Worm (Caenorhabditis elegans): Measurements from ENCODE around the gene C50A2.7.

The C50A2.7 gene

DNA sequence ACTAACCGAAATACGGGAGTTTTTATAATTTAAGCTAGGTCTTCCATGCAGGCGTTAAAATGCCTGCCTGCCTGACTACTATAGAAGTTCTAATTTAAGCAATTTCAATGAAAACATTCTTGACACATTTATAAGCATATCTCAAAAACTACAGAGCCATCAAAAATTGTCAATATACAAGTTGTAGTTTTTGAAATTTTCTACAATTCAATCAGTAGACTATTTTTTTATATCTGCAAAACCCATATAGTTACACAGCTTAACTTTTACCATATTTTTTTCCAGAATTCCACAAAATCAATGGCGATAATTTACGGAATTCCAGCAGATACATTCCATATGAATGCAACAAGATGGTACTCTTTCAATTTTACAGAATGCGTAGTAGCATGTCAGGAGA, at the start of gene C50A2.7:
C50A2.7 (plus strand) TSS at position 301 of the 400 bp plus-strand sequence.
- TF ChIP-seq sptf-1 (tag; optimal IDR thresholded peaks at IDR 0.05) = no peak
- no peak for TF ChIP-seq lsy-2 (tag; optimal IDR thresholded peaks at IDR 0.05)
- no peak for TF ChIP-seq zip-8 (tag; optimal IDR thresholded peaks at IDR 0.05)
- TF ChIP-seq pha-4 (tag; optimal IDR thresholded peaks at IDR 0.05) = no peak
- no peak for TF ChIP-seq nhr-28 (tag; optimal IDR thresholded peaks at IDR 0.05)
- TF ChIP-seq ces-1 (GFP tag; optimal IDR thresholded peaks at IDR 0.05) = no peak
- no peak for TF ChIP-seq ham-2 (GFP tag; optimal IDR thresholded peaks at IDR 0.05)
- no peak for TF ChIP-seq flh-1 (GFP tag; optimal IDR thresholded peaks at IDR 0.05)

DNA sequence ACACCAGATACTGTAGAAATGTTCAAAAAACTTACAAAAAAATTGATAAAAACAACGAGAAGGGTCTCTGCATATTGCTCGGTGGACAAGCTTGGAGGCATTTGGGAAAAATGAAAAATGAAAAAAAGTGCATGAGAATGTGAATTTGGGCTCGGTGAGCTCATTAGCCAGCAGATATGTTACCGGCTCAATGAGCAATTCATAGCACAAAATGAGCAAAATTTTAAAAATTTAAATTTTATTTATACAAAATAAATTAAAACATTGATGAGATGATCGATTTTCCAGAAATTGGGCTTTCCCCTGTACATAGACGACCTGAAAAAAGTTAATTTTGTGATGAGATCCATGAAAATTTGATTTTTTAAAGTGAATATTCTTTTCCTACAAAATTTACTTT, 49.6 kb upstream of the C50A2.7 start, which contains the start of gene srx-14:
srx-14 (minus strand) TSS at position 101 of the 400 bp plus-strand sequence.
- no peak for TF ChIP-seq ceh-43 (GFP tag; optimal IDR thresholded peaks at IDR 0.05)
- TF ChIP-seq elt-1 (tag; optimal IDR thresholded peaks at IDR 0.05; ENCODE audit: borderline replicate concordance, insufficient read depth) = no peak

DNA sequence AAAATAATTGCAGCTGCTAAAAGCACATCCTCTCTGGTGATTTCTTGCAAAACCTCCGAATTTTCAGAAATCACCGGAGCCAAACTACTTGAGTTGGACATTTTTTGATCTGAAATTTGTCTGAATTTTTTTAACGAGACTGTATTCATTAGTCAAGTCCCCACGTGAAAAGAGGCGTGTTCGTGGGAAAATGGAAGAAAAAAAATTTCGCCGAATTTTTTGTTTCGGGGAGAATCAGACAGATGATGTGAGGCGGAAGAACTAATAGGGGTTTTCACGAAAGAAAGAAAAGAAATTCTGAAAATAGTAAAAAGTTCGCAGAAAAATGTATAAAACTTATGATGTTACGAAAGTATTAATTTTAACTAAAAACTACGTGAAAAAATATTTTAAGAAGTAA, 44.7 kb upstream of the C50A2.7 start, which contains the start of gene srx-13:
srx-13 (minus strand) TSS at position 101 of the 400 bp plus-strand sequence.
- TF ChIP-seq pha-4 (tag; optimal IDR thresholded peaks at IDR 0.05) (no peak), M03D4.4 (tag; optimal IDR thresholded peaks at IDR 0.05) (no peak), hlh-1 (tag; optimal IDR thresholded peaks at IDR 0.05) (no peak), unc-120 (tag; optimal IDR thresholded peaks at IDR 0.05; ENCODE audit: poor library complexity, severe bottlenecking) (no peak)

DNA sequence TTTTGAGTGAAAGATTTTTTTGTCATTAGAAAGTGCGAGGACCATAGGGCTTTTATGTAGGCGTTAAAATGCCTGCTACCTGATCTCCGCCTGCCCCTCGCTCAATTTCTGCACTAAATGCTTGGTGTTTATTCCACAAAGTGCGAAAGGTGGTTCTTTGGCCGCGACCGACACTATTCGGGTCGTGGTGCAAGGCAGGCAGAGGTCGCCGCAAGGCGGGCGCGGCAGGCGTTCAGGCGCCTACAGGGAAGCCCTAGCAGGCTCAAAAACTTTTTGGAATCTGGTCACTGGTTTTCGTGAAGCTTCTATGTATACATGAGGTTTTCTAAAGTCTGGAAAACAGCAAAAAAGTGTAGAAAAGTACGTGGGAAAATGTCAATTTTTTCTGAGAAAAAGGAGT, 42.4 kb upstream of the C50A2.7 start:
- TF ChIP-seq M03D4.4 (tag; optimal IDR thresholded peaks at IDR 0.05) (no peak), nhr-2 (tag; optimal IDR thresholded peaks at IDR 0.05) (no peak), flh-1 (GFP tag; optimal IDR thresholded peaks at IDR 0.05) (no peak)

DNA sequence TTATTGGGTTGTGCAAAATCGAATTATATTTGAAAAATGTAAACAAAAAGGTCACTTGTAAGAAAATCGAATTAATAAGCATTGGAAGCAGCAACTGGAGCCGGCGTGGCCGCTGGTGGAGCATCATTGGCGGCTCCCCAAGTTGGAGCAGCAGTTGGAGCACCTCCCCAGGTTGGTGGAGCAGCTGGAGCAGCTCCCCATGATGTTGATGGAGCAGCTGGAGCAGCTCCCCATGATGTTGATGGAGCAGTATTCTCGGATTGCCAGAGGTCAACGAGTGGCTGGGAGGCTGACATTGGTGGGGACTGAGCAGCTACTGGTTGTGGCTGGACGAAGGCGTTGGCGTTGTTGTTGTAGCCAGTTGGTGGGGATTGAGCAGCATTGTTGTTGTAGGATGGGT, 41.7 kb upstream of the C50A2.7 start:
- TF ChIP-seq nhr-12 (tag; optimal IDR thresholded peaks at IDR 0.05) = no peak

DNA sequence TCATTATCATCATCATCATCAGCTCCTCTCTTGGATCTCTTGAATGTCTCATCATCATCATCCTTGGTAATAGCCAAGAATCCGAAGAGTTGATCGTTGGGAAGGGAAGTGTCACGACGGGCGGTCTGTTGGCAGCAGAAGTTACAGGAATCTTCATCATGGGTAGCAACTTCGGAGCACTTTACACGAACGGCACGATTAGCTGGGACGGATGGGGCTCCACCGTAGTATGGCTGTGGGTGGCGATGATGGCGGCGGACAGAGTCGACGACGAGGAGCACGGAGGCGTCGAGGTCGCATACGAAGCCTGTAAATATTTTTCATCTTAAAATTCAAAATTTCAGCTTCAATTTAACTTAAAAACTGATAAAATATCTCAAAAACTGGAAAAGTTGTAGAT, 39.9 kb upstream of the C50A2.7 start:
- no peak for TF ChIP-seq elt-1 (tag; optimal IDR thresholded peaks at IDR 0.05; ENCODE audit: borderline replicate concordance, insufficient read depth)
- TF ChIP-seq snpc-4 (tag; optimal IDR thresholded peaks at IDR 0.05) = no peak
- no peak for TF ChIP-seq blmp-1 (tag; optimal IDR thresholded peaks at IDR 0.05)
- no peak for TF ChIP-seq nhr-76 (tag; optimal IDR thresholded peaks at IDR 0.05)
- no peak for TF ChIP-seq pha-4 (tag; optimal IDR thresholded peaks at IDR 0.05)
- no peak for TF ChIP-seq ham-2 (GFP tag; optimal IDR thresholded peaks at IDR 0.05)
- TF ChIP-seq nhr-12 (tag; optimal IDR thresholded peaks at IDR 0.05) = no peak
- TF ChIP-seq sem-2 (GFP tag; optimal IDR thresholded peaks at IDR 0.05) = no peak
- no peak for TF ChIP-seq M03D4.4 (tag; optimal IDR thresholded peaks at IDR 0.05)
- TF ChIP-seq unc-62 (GFP tag; optimal IDR thresholded peaks at IDR 0.05) = no peak
- TF ChIP-seq zip-8 (tag; optimal IDR thresholded peaks at IDR 0.05) = no peak
- TF ChIP-seq mab-5 (tag; optimal IDR thresholded peaks at IDR 0.05) = no peak
- TF ChIP-seq nhr-28 (tag; optimal IDR thresholded peaks at IDR 0.05) = no peak
- no peak for TF ChIP-seq ceh-43 (GFP tag; optimal IDR thresholded peaks at IDR 0.05)
- TF ChIP-seq cnd-1 (tag; optimal IDR thresholded peaks at IDR 0.05) = no peak
- no peak for TF ChIP-seq unc-120 (tag; optimal IDR thresholded peaks at IDR 0.05; ENCODE audit: poor library complexity, severe bottlenecking)
- TF ChIP-seq sptf-1 (tag; optimal IDR thresholded peaks at IDR 0.05) = no peak
- no peak for TF ChIP-seq elt-3 (tag; optimal IDR thresholded peaks at IDR 0.05)

DNA sequence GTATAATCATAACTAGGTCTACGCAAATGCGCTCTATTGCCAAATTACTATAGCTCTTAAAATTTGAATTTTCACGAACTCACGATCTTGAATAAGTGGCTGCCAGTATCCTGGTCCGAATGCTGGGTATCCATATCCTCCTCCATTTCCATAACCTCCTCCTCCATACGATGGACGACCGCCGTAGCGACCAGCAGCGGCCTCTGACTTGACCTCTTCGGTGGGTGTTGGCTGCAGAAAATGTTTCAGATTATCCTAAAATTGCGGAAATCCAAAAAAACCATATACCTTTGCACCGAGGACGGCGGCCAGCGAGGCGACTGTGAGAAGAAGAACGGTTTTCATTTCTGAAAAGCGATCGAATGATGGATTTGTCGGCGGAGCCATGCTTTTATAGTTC, 38.5 kb upstream of the C50A2.7 start, which contains the start of gene perm-4:
perm-4 (minus strand) TSS at position 367 of the 400 bp plus-strand sequence.
- TF ChIP-seq bed-3 (GFP tag; optimal IDR thresholded peaks at IDR 0.05) (no peak), elt-1 (tag; optimal IDR thresholded peaks at IDR 0.05; ENCODE audit: borderline replicate concordance, insufficient read depth) (no peak), hlh-1 (tag; optimal IDR thresholded peaks at IDR 0.05) (no peak), unc-39 (tag; optimal IDR thresholded peaks at IDR 0.05) (no peak), ham-2 (GFP tag; optimal IDR thresholded peaks at IDR 0.05) (no peak), mls-2 (tag; optimal IDR thresholded peaks at IDR 0.05) (no peak), snpc-4 (tag; optimal IDR thresholded peaks at IDR 0.05) (no peak), nhr-12 (tag; optimal IDR thresholded peaks at IDR 0.05) (no peak), ztf-11 (tag; optimal IDR thresholded peaks at IDR 0.05) (no peak), zip-8 (tag; optimal IDR thresholded peaks at IDR 0.05) (no peak), unc-120 (tag; optimal IDR thresholded peaks at IDR 0.05; ENCODE audit: poor library complexity, severe bottlenecking) (no peak), flh-1 (GFP tag; optimal IDR thresholded peaks at IDR 0.05) (no peak), mab-5 (tag; optimal IDR thresholded peaks at IDR 0.05) (no peak), nhr-2 (tag; optimal IDR thresholded peaks at IDR 0.05) (no peak)
